Fruit fly (Drosophila melanogaster) whole organism, embryonic: ENCODE results near the gene eIF2gamma.
A peak's percentile ranks its signal among the peaks of the same experiment; 100 is the strongest.

Source experiments
- C15 ChIP-seq: fragments of 200-800 bp; sonication (Bioruptor generic); IDR thresholded peaks from 3 replicates; pipeline ENCODE4 v1.3.6; 2022; ENCODE audit warnings: missing biosample characterization, missing genetic modification characterization
- CG10979 ChIP-seq: fragments of 200-800 bp; sonication (Bioruptor generic); optimal IDR thresholded peaks from 2 replicates; lab custom pipeline; 2018; ENCODE audit warnings: missing biosample characterization, mild to moderate bottlenecking, missing genetic modification characterization, moderate library complexity
- CG11247 ChIP-seq: fragments of 200-800 bp; sonication (Bioruptor generic); IDR thresholded peaks from 2 replicates; pipeline ENCODE4 v1.3.6; 2022; ENCODE audit warnings: missing biosample characterization, missing genetic modification characterization
- CG12391 ChIP-seq: fragments of 200-800 bp; sonication (Bioruptor generic); optimal IDR thresholded peaks from 3 replicates; lab custom pipeline; 2018; ENCODE audit warnings: missing biosample characterization, mild to moderate bottlenecking, missing genetic modification characterization, moderate library complexity
- CG13424 ChIP-seq: fragments of 200-800 bp; sonication (Bioruptor generic); optimal IDR thresholded peaks from 2 replicates; lab custom pipeline; 2019; ENCODE audit warnings: missing biosample characterization, mild to moderate bottlenecking, missing genetic modification characterization, moderate library complexity
- CG14667 ChIP-seq: fragments of 200-800 bp; sonication (Bioruptor generic); IDR thresholded peaks from 2 replicates; pipeline ENCODE4 v1.3.6; 2022; ENCODE audit warnings: missing biosample characterization, missing genetic modification characterization
- CG14710 ChIP-seq: fragments of 200-800 bp; sonication (Bioruptor generic); optimal IDR thresholded peaks from 3 replicates; lab custom pipeline; 2019; ENCODE audit warnings: missing biosample characterization, mild to moderate bottlenecking, missing genetic modification characterization, moderate library complexity
- CG15479 ChIP-seq: fragments of 200-800 bp; sonication (Bioruptor generic); optimal IDR thresholded peaks from 3 replicates; lab custom pipeline; 2019; ENCODE audit warnings: missing biosample characterization, mild to moderate bottlenecking, missing genetic modification characterization, moderate library complexity
- CG17385 ChIP-seq: fragments of 200-800 bp; sonication (Bioruptor generic); optimal IDR thresholded peaks from 3 replicates; lab custom pipeline; 2018; ENCODE audit warnings: missing biosample characterization, mild to moderate bottlenecking, missing genetic modification characterization
- CG1832 ChIP-seq: fragments of 200-800 bp; sonication (Bioruptor generic); optimal IDR thresholded peaks from 2 replicates; lab custom pipeline; 2017; ENCODE audit warnings: missing biosample characterization, mild to moderate bottlenecking, missing genetic modification characterization, inconsistent platforms
- CG18476 ChIP-seq: fragments of 200-800 bp; sonication (Bioruptor generic); optimal IDR thresholded peaks from 2 replicates; lab custom pipeline; 2016; ENCODE audit warnings: missing biosample characterization, mild to moderate bottlenecking, missing genetic modification characterization
- CG2116 ChIP-seq: fragments of 200-800 bp; sonication (Bioruptor generic); optimal IDR thresholded peaks from 3 replicates; lab custom pipeline; 2018; ENCODE audit warnings: missing biosample characterization, mild to moderate bottlenecking, missing genetic modification characterization
- CG2678 ChIP-seq: fragments of 200-800 bp; sonication (Bioruptor generic); optimal IDR thresholded peaks from 3 replicates; lab custom pipeline; 2019; ENCODE audit warnings: missing biosample characterization, mild to moderate bottlenecking, missing genetic modification characterization, moderate library complexity
- CG30403 ChIP-seq: fragments of 200-800 bp; sonication (Bioruptor generic); optimal IDR thresholded peaks from 3 replicates; lab custom pipeline; 2016; ENCODE audit warnings: missing biosample characterization, missing genetic modification characterization
- CG4424 ChIP-seq: fragments of 200-800 bp; sonication (Bioruptor generic); optimal IDR thresholded peaks from 3 replicates; lab custom pipeline; 2016; ENCODE audit warnings: missing biosample characterization, missing genetic modification characterization
- CG4707 ChIP-seq: fragments of 200-800 bp; sonication (Bioruptor generic); optimal IDR thresholded peaks from 2 replicates; lab custom pipeline; 2018; ENCODE audit warnings: missing biosample characterization, mild to moderate bottlenecking, missing genetic modification characterization, moderate library complexity
- CG4820 ChIP-seq: fragments of 200-800 bp; sonication (Bioruptor generic); optimal IDR thresholded peaks from 3 replicates; lab custom pipeline; 2016; ENCODE audit warnings: missing biosample characterization, missing genetic modification characterization
- CG5180 ChIP-seq: fragments of 200-800 bp; sonication (Bioruptor generic); optimal IDR thresholded peaks from 3 replicates; lab custom pipeline; 2017; ENCODE audit warnings: missing biosample characterization, missing genetic modification characterization, mild to moderate bottlenecking, moderate library complexity, missing genetic modification reagents
- CG5245 ChIP-seq: fragments of 200-800 bp; sonication (Bioruptor generic); optimal IDR thresholded peaks from 3 replicates; lab custom pipeline; 2016; ENCODE audit warnings: missing biosample characterization, missing genetic modification characterization
- CG7372 ChIP-seq: fragments of 200-800 bp; sonication (Bioruptor generic); IDR thresholded peaks from 2 replicates; pipeline ENCODE4 v1.3.6; 2022; ENCODE audit warnings: missing biosample characterization, missing genetic modification characterization
- CG7786 ChIP-seq: fragments of 200-800 bp; sonication (Bioruptor generic); optimal IDR thresholded peaks from 2 replicates; lab custom pipeline; 2016; ENCODE audit warnings: missing biosample characterization, missing genetic modification characterization
- CG7839 ChIP-seq: fragments of 200-800 bp; sonication (Bioruptor generic); optimal IDR thresholded peaks from 3 replicates; lab custom pipeline; 2018; ENCODE audit warnings: missing biosample characterization, mild to moderate bottlenecking, missing genetic modification characterization, moderate library complexity
- CG7928 ChIP-seq: fragments of 200-800 bp; sonication (Bioruptor generic); optimal IDR thresholded peaks from 2 replicates; lab custom pipeline; 2017; ENCODE audit warnings: missing biosample characterization, mild to moderate bottlenecking, missing genetic modification characterization
- CG8388 ChIP-seq: fragments of 200-800 bp; sonication (Bioruptor generic); optimal IDR thresholded peaks from 2 replicates; lab custom pipeline; 2019; ENCODE audit warnings: missing biosample characterization, mild to moderate bottlenecking, missing genetic modification characterization, moderate library complexity
- CG9817 ChIP-seq: fragments of 200-800 bp; sonication (Bioruptor generic); optimal IDR thresholded peaks from 2 replicates; lab custom pipeline; 2018; ENCODE audit warnings: missing biosample characterization, mild to moderate bottlenecking, missing genetic modification characterization, moderate library complexity
- Camta ChIP-seq: fragments of 200-800 bp; sonication (Bioruptor generic); optimal IDR thresholded peaks from 2 replicates; lab custom pipeline; 2016; ENCODE audit warnings: missing biosample characterization, missing genetic modification characterization
- D19A ChIP-seq: fragments of 200-800 bp; optimal IDR thresholded peaks from 3 replicates; lab custom pipeline; 2019; ENCODE audit warnings: missing biosample characterization, mild to moderate bottlenecking, missing genetic modification characterization, moderate library complexity
- Dek ChIP-seq: fragments of 200-800 bp; sonication (Bioruptor generic); optimal IDR thresholded peaks from 3 replicates; lab custom pipeline; 2019; ENCODE audit warnings: missing biosample characterization, mild to moderate bottlenecking, missing genetic modification characterization, moderate library complexity
- Eip74EF ChIP-seq, 2 experiments: fragments of 200-800 bp in 1 of 2; fragments of >200 bp in 1 of 2; sonication (Bioruptor generic) in 1 of 2; optimal IDR thresholded peaks; 2 replicates each; lab custom pipeline; 2017 to 2019; ENCODE audit warnings: missing biosample characterization in 2 of 2, missing genetic modification characterization in 2 of 2, mild to moderate bottlenecking in 1 of 2, moderate library complexity in 1 of 2
- GATAe ChIP-seq: fragments of 200-800 bp; sonication (Bioruptor generic); conservative IDR thresholded peaks from 2 replicates; pipeline ENCODE4 v1.3.6; 2022; ENCODE audit warnings: missing biosample characterization, missing genetic modification characterization
- HHEX ChIP-seq: fragments of 200-800 bp; sonication (Bioruptor generic); optimal IDR thresholded peaks from 3 replicates; lab custom pipeline; 2017; ENCODE audit warnings: missing biosample characterization, mild to moderate bottlenecking, missing genetic modification characterization, missing genetic modification reagents
- HLH54F ChIP-seq: fragments of 200-800 bp; sonication (Bioruptor generic); optimal IDR thresholded peaks from 3 replicates; lab custom pipeline; 2016; ENCODE audit warnings: missing biosample characterization, missing genetic modification characterization
- Hr51 ChIP-seq, 2 experiments: fragments of 200-800 bp; sonication (Bioruptor generic); optimal IDR thresholded peaks; 2 replicates in 1 of 2; 3 replicates in 1 of 2; lab custom pipeline; 2016 to 2018; ENCODE audit warnings: missing biosample characterization in 2 of 2, missing genetic modification characterization in 2 of 2, mild to moderate bottlenecking in 1 of 2, moderate library complexity in 1 of 2
- Meics ChIP-seq: fragments of 200-800 bp; sonication (Bioruptor generic); optimal IDR thresholded peaks from 2 replicates; lab custom pipeline; 2017; ENCODE audit warnings: missing biosample characterization, mild to moderate bottlenecking, missing genetic modification characterization
- Optix ChIP-seq: fragments of 200-800 bp; sonication (Bioruptor generic); IDR thresholded peaks from 3 replicates; pipeline ENCODE4 v1.3.6; 2022; ENCODE audit warnings: missing biosample characterization, missing genetic modification characterization
- Side ChIP-seq: fragments of 200-800 bp; sonication (Bioruptor generic); optimal IDR thresholded peaks from 2 replicates; lab custom pipeline; 2016; ENCODE audit warnings: missing biosample characterization, missing genetic modification characterization
- Xbp1 ChIP-seq: fragments of 200-800 bp; sonication (Bioruptor generic); optimal IDR thresholded peaks from 3 replicates; lab custom pipeline; 2016; ENCODE audit warnings: missing biosample characterization, mild to moderate bottlenecking, missing genetic modification characterization
- bab2 ChIP-seq: fragments of 200-800 bp; sonication (Bioruptor generic); optimal IDR thresholded peaks from 2 replicates; lab custom pipeline; 2016; ENCODE audit warnings: missing biosample characterization, missing genetic modification characterization
- bbx ChIP-seq: fragments of 200-800 bp; sonication (Bioruptor generic); IDR thresholded peaks from 2 replicates; pipeline ENCODE4 v1.3.6; 2022; ENCODE audit warnings: missing biosample characterization, missing genetic modification characterization; ENCODE audit not compliant: partially characterized antibody
- caup ChIP-seq: fragments of 200-800 bp; sonication (Bioruptor generic); optimal IDR thresholded peaks from 3 replicates; lab custom pipeline; 2017; ENCODE audit warnings: missing biosample characterization, mild to moderate bottlenecking, missing genetic modification characterization, moderate library complexity; ENCODE audit not compliant: severe bottlenecking
- crol ChIP-seq: fragments of 200-800 bp; sonication (Bioruptor generic); IDR thresholded peaks from 2 replicates; pipeline ENCODE4 v1.3.6; 2022; ENCODE audit warnings: missing biosample characterization, missing genetic modification characterization
- eve ChIP-seq, 2 experiments: fragments of >200 bp; optimal IDR thresholded peaks; 2 replicates each; lab custom pipeline; 2017; ENCODE audit warnings: missing biosample characterization in 2 of 2, missing genetic modification characterization in 2 of 2
- nmo ChIP-seq: fragments of 200-800 bp; sonication (Bioruptor generic); optimal IDR thresholded peaks from 2 replicates; lab custom pipeline; 2018; ENCODE audit warnings: missing biosample characterization, mild to moderate bottlenecking, missing genetic modification characterization, moderate library complexity
- nom ChIP-seq: fragments of 200-800 bp; sonication (Bioruptor generic); optimal IDR thresholded peaks from 2 replicates; lab custom pipeline; 2017; ENCODE audit warnings: missing biosample characterization, missing genetic modification characterization, mild to moderate bottlenecking, moderate library complexity, missing genetic modification reagents
- pnt ChIP-seq: fragments of 200-800 bp; sonication (Bioruptor generic); optimal IDR thresholded peaks from 3 replicates; lab custom pipeline; 2016; ENCODE audit warnings: missing biosample characterization, missing genetic modification characterization
- salm ChIP-seq: fragments of 200-800 bp; sonication (Bioruptor generic); optimal IDR thresholded peaks from 2 replicates; lab custom pipeline; 2018; ENCODE audit warnings: missing biosample characterization, mild to moderate bottlenecking, missing genetic modification characterization
- stwl ChIP-seq: fragments of 200-800 bp; sonication (Bioruptor generic); optimal IDR thresholded peaks from 3 replicates; lab custom pipeline; 2018; ENCODE audit warnings: missing biosample characterization, mild to moderate bottlenecking, missing genetic modification characterization, moderate library complexity
- wor ChIP-seq: fragments of 200-800 bp; sonication (Bioruptor generic); IDR thresholded peaks from 2 replicates; pipeline ENCODE4 v1.3.6; 2022; ENCODE audit warnings: missing biosample characterization, missing genetic modification characterization

The eIF2gamma gene

dm6 chr3R:15293005-15293877 is 30.0 kb upstream of the eIF2gamma start (continued):
- TF ChIP-seq CG5180 (GFP tag; lab: Kevin White, UChicago) (no peak), CG4707 (GFP tag; lab: Kevin White, UChicago) (no peak), salm (no peak), CG2678 (peak; percentile 54), bbx (GFP tag; lab: Robert Waterston, UW) (no peak), CG4820 (GFP tag; lab: Kevin White, UChicago) (no peak), pnt (GFP tag; lab: Kevin White, UChicago) (peak; percentile 25), eve (GFP tag; optimal IDR thresholded peaks at IDR 0.05; lab: Kevin White, UChicago) (peak in 1 of 2 experiments; percentile 68), CG9817 (tag; lab: Kevin White, UChicago) (peak; percentile 5), crol (GFP tag; lab: Robert Waterston, UW) (peak; percentile 11; the same call in 1 of the 2 replicates), stwl (no peak), D19A (peak; percentile 84), CG17385 (no peak), CG7372 (GFP tag; lab: Robert Waterston, UW) (no peak), Camta (GFP tag; lab: Kevin White, UChicago) (no peak), CG7928 (no peak), wor (no peak), Hr51 (GFP tag; optimal IDR thresholded peaks at IDR 0.05; lab: Kevin White, UChicago) (peak in 1 of 2 experiments; percentile 18), CG2116 (GFP tag; lab: Kevin White, UChicago) (no peak), Dek (tag; lab: Kevin White, UChicago) (peak; percentile 13), CG14667 (GFP tag; lab: Robert Waterston, UW) (no peak), CG8388 (GFP tag; lab: Kevin White, UChicago) (peak; percentile 10), CG30403 (GFP tag; lab: Kevin White, UChicago) (peak; percentile 45), CG7839 (peak; percentile 59), Optix (no peak), CG11247 (GFP tag; lab: Robert Waterston, UW) (no peak), nmo (peak; percentile 42), Side (GFP tag; lab: Kevin White, UChicago) (no peak), Eip74EF (GFP tag; optimal IDR thresholded peaks at IDR 0.05; lab: Kevin White, UChicago) (peak in 1 of 2 experiments; percentile 25), HLH54F (GFP tag; lab: Kevin White, UChicago) (no peak), GATAe (GFP tag; lab: Robert Waterston, UW) (no peak), HHEX (GFP tag; lab: Kevin White, UChicago) (peak; percentile 7), CG13424 (tag; lab: Kevin White, UChicago) (peak; percentile 17), nom (GFP tag; lab: Kevin White, UChicago) (peak; percentile 70), CG4424 (peak; percentile 11), Xbp1 (GFP tag; lab: Kevin White, UChicago) (no peak), CG10979 (tag; lab: Kevin White, UChicago) (peak; percentile 25), CG18476 (GFP tag; lab: Kevin White, UChicago) (no peak), CG14710 (tag; lab: Kevin White, UChicago) (no peak), CG12391 (tag; lab: Kevin White, UChicago) (no peak), CG7786 (GFP tag; lab: Kevin White, UChicago) (no peak), CG15479 (GFP tag; lab: Kevin White, UChicago) (no peak), Meics (GFP tag; lab: Kevin White, UChicago) (peak; percentile 33), C15 (no peak), bab2 (GFP tag; lab: Kevin White, UChicago) (no peak), caup (GFP tag; lab: Kevin White, UChicago) (peak; percentile 8), CG1832 (GFP tag; lab: Kevin White, UChicago) (no peak), CG5245 (GFP tag; lab: Kevin White, UChicago) (no peak)
